Worm (Caenorhabditis elegans) whole organism, early embryonic: ENCODE data around the gene cpt-2.

Experiments
- aly-1 ChIP-seq: sonication (generic microtip); optimal IDR thresholded peaks from 2 replicates; lab custom pipeline; 2016; ENCODE audit warnings: missing genetic modification characterization, missing compliant biosample characterization
- ama-1 ChIP-seq: fragments of 150-350 bp; optimal IDR thresholded peaks from 2 replicates; lab custom pipeline; 2014
- ceh-13 ChIP-seq: fragments of 200-800 bp; sonication (Bioruptor generic); optimal IDR thresholded peaks from 2 replicates; lab custom pipeline; 2018; ENCODE audit warnings: mild to moderate bottlenecking, missing genetic modification characterization, missing compliant biosample characterization
- ceh-36 ChIP-seq: sonication (generic microtip); optimal IDR thresholded peaks from 2 replicates; lab custom pipeline; 2016; ENCODE audit warnings: missing genetic modification characterization, inconsistent platforms, missing compliant biosample characterization
- flt-1 ChIP-seq: fragments of 200-800 bp; sonication (Bioruptor generic); IDR thresholded peaks from 2 replicates; pipeline ENCODE4 v1.3.6; 2022; ENCODE audit warnings: missing genetic modification characterization, missing compliant biosample characterization
- hmbx-1 ChIP-seq: sonication (generic microtip); optimal IDR thresholded peaks from 2 replicates; lab custom pipeline; 2016; ENCODE audit warnings: mild to moderate bottlenecking, missing genetic modification characterization, missing compliant biosample characterization
- hmg-4 ChIP-seq: fragments of 200-800 bp; sonication (Bioruptor generic); optimal IDR thresholded peaks from 2 replicates; lab custom pipeline; 2018; ENCODE audit warnings: mild to moderate bottlenecking, missing genetic modification characterization, missing compliant biosample characterization
- hnd-1 ChIP-seq: sonication (generic microtip); optimal IDR thresholded peaks from 2 replicates; lab custom pipeline; 2016; ENCODE audit warnings: missing genetic modification characterization, missing compliant biosample characterization
- pes-1 ChIP-seq: fragments of 200-800 bp; sonication (Bioruptor generic); IDR thresholded peaks from 2 replicates; pipeline ENCODE4 v1.3.6; 2022; ENCODE audit warnings: missing genetic modification reagents, missing genetic modification characterization, missing compliant biosample characterization
- scrt-1 ChIP-seq: fragments of 200-800 bp; sonication (Bioruptor generic); IDR thresholded peaks from 2 replicates; pipeline ENCODE4 v1.3.6; 2022; ENCODE audit warnings: missing genetic modification characterization, missing compliant biosample characterization
- sea-1 ChIP-seq: fragments of 200-800 bp; sonication (Bioruptor generic); conservative IDR thresholded peaks from 2 replicates; pipeline ENCODE4 v1.3.6; 2022; ENCODE audit warnings: missing genetic modification characterization, missing compliant biosample characterization
- tbx-11 ChIP-seq: fragments of 200-800 bp; sonication (Bioruptor generic); IDR thresholded peaks from 2 replicates; pipeline ENCODE4 v1.3.6; 2022; ENCODE audit warnings: missing genetic modification characterization, missing compliant biosample characterization
- tbx-37 ChIP-seq: fragments of 200-800 bp; sonication (Bioruptor generic); conservative IDR thresholded peaks from 2 replicates; pipeline ENCODE4 v1.3.6; 2022; ENCODE audit warnings: missing genetic modification reagents, missing genetic modification characterization, missing compliant biosample characterization
- tra-4 ChIP-seq: sonication (generic microtip); optimal IDR thresholded peaks from 2 replicates; lab custom pipeline; 2017; ENCODE audit warnings: missing genetic modification characterization, missing compliant biosample characterization

DNA sequence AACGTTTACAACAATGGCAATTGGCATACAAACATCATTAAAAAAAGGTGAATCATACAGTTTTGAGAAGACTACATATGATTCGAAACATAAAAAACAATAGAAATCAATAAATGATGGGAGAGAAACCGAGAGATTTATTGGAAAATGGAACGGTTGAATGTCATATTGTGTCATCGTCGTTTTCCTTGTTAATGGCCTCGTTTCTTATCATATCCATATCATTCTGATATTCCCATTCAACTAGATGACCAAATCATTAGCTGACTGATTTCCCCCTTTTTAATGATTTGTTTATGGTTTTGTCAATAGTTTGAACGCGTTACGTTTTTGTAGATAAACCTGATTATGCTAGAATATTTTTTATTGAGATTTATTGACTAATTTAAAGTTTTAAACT is 4.7 kb upstream of the cpt-2 start:
- TF ChIP-seq tbx-37 (GFP tag; lab: Robert Waterston, UW): no peak
- TF ChIP-seq ceh-13 (GFP tag; lab: Kevin White, UChicago): no peak
- TF ChIP-seq pes-1 (GFP tag; lab: Robert Waterston, UW): no peak
- TF ChIP-seq tra-4 (tag; lab: Kevin White, UChicago): no peak
- no peak for TF ChIP-seq ama-1 (lab: Kevin White, UChicago)
- no peak for TF ChIP-seq scrt-1 (GFP tag; lab: Robert Waterston, UW)
- TF ChIP-seq sea-1 (GFP tag; lab: Robert Waterston, UW): no peak
- TF ChIP-seq hmbx-1 (tag; lab: Kevin White, UChicago): no peak
- no peak for TF ChIP-seq flt-1 (GFP tag; lab: Robert Waterston, UW)
- no peak for TF ChIP-seq ceh-36 (tag; lab: Kevin White, UChicago)
- TF ChIP-seq hmg-4 (GFP tag; lab: Kevin White, UChicago): no peak
- no peak for TF ChIP-seq tbx-11 (GFP tag; lab: Robert Waterston, UW)
- TF ChIP-seq hnd-1: no peak
- TF ChIP-seq aly-1 (tag; lab: Kevin White, UChicago): no peak
